Worm (Caenorhabditis elegans) whole organism, L4 larva: ENCODE measurements around the gene eif-3.D.

ENCODE experiments used
- F44E2.7 ChIP-seq: fragments of 200-800 bp; sonication (Bioruptor generic); IDR thresholded peaks from 2 replicates; pipeline ENCODE4 v2.1.2; 2022; ENCODE audit warnings: missing genetic modification characterization, missing compliant biosample characterization
- R02D3.7 ChIP-seq: fragments of 150-350 bp; sonication (generic microtip); optimal IDR thresholded peaks from 3 replicates; lab custom pipeline; 2014; ENCODE audit warnings: missing biosample characterization, missing genetic modification characterization
- Y48G9A.11 ChIP-seq: fragments of 200-800 bp; sonication (Bioruptor generic); IDR thresholded peaks from 2 replicates; pipeline ENCODE4 v1.3.6; 2022; ENCODE audit warnings: missing genetic modification reagents, missing genetic modification characterization, missing compliant biosample characterization
- ZK337.2 ChIP-seq: fragments of 200-800 bp; sonication (Bioruptor generic); IDR thresholded peaks from 2 replicates; pipeline ENCODE4 v1.3.6; 2022; ENCODE audit warnings: missing genetic modification reagents, missing genetic modification characterization, missing compliant biosample characterization
- aha-1 ChIP-seq: fragments of 150-350 bp; peaks from one replicate; lab custom pipeline; 2014; ENCODE audit warnings: missing biosample characterization, missing genetic modification characterization
- ama-1 ChIP-seq: fragments of 150-350 bp; optimal IDR thresholded peaks from 2 replicates; lab custom pipeline; 2014; ENCODE audit warnings: inconsistent platforms, mixed read lengths
- ceh-20 ChIP-seq: fragments of 200-800 bp; sonication (Bioruptor generic); IDR thresholded peaks from 2 replicates; pipeline ENCODE4 v1.3.6; 2022; ENCODE audit warnings: missing genetic modification reagents, missing genetic modification characterization, missing compliant biosample characterization
- ces-1 ChIP-seq: fragments of 150-350 bp; sonication (generic microtip); optimal IDR thresholded peaks from 4 replicates; lab custom pipeline; 2014; ENCODE audit warnings: missing biosample characterization, missing genetic modification reagents, missing genetic modification characterization
- ctbp-1 ChIP-seq: fragments of 200-800 bp; sonication (Bioruptor generic); IDR thresholded peaks from 2 replicates; pipeline ENCODE4 v1.3.6; 2022; ENCODE audit warnings: missing genetic modification reagents, missing genetic modification characterization, missing compliant biosample characterization
- daf-19 ChIP-seq: fragments of 200-800 bp; sonication (Bioruptor generic); conservative IDR thresholded peaks from 2 replicates; pipeline ENCODE4 v1.3.6; 2022; ENCODE audit warnings: missing genetic modification characterization, missing compliant biosample characterization
- daf-8 ChIP-seq: fragments of 200-800 bp; sonication (Bioruptor generic); IDR thresholded peaks from 2 replicates; pipeline ENCODE4 v1.3.6; 2022; ENCODE audit warnings: missing genetic modification characterization, missing compliant biosample characterization
- dmd-6 ChIP-seq: fragments of 200-800 bp; sonication (Bioruptor generic); IDR thresholded peaks from 2 replicates; pipeline ENCODE4 v1.3.6; 2022; ENCODE audit warnings: missing genetic modification reagents, missing genetic modification characterization, missing compliant biosample characterization
- dmd-9 ChIP-seq: fragments of 200-800 bp; sonication (Bioruptor generic); IDR thresholded peaks from 2 replicates; pipeline ENCODE4 v1.3.6; 2022; ENCODE audit warnings: missing genetic modification reagents, missing genetic modification characterization, missing compliant biosample characterization
- dpl-1 ChIP-seq: fragments of 150-350 bp; optimal IDR thresholded peaks from 2 replicates; lab custom pipeline; 2014; ENCODE audit warnings: missing biosample characterization, missing genetic modification reagents, missing genetic modification characterization
- duxl-1 ChIP-seq: sonication (generic microtip); optimal IDR thresholded peaks from 2 replicates; lab custom pipeline; 2016; ENCODE audit warnings: mild to moderate bottlenecking, missing genetic modification characterization, moderate library complexity, missing compliant biosample characterization; ENCODE audit not compliant: poor library complexity
- egl-27 ChIP-seq: sonication (generic microtip); optimal IDR thresholded peaks from 3 replicates; lab custom pipeline; 2017; ENCODE audit warnings: missing biosample characterization, missing genetic modification reagents, missing genetic modification characterization
- hif-1 ChIP-seq, 2 experiments: sonication (generic microtip); optimal IDR thresholded peaks; 2 replicates each; lab custom pipeline; 2016 to 2017; ENCODE audit warnings: missing compliant biosample characterization in 2 of 2, missing genetic modification characterization in 2 of 2, missing genetic modification reagents in 2 of 2, missing genotype in 2 of 2, mild to moderate bottlenecking in 1 of 2
- hlh-11 ChIP-seq: fragments of 200-800 bp; sonication (Bioruptor generic); optimal IDR thresholded peaks from 2 replicates; lab custom pipeline; 2018; ENCODE audit warnings: mild to moderate bottlenecking, missing genetic modification characterization, missing compliant biosample characterization
- hlh-30 ChIP-seq: sonication (generic microtip); optimal IDR thresholded peaks from 2 replicates; lab custom pipeline; 2017; ENCODE audit warnings: antibody characterized with exemption, mild to moderate bottlenecking, missing genetic modification characterization, missing compliant biosample characterization; ENCODE audit not compliant: insufficient read depth
- jun-1 ChIP-seq: fragments of 150-350 bp; optimal IDR thresholded peaks from 2 replicates; lab custom pipeline; 2014; ENCODE audit warnings: missing biosample characterization, missing genetic modification reagents, missing genetic modification characterization
- lim-7 ChIP-seq: fragments of 200-800 bp; sonication (Bioruptor generic); IDR thresholded peaks from 2 replicates; pipeline ENCODE4 v1.3.6; 2022; ENCODE audit warnings: missing genetic modification characterization, missing compliant biosample characterization
- lin-13 ChIP-seq: fragments of 150-350 bp; optimal IDR thresholded peaks from 2 replicates; lab custom pipeline; 2014; ENCODE audit warnings: missing biosample characterization, missing genetic modification reagents, missing genetic modification characterization
- lin-29 ChIP-seq: fragments of 200-800 bp; sonication (Bioruptor generic); IDR thresholded peaks from 2 replicates; pipeline ENCODE4 v1.3.6; 2022; ENCODE audit warnings: missing genetic modification reagents, missing genetic modification characterization, missing compliant biosample characterization
- lsy-2 ChIP-seq, 2 experiments: fragments of 150-350 bp in 1 of 2; sonication (generic microtip) in 1 of 2; optimal IDR thresholded peaks; 2 replicates each; lab custom pipeline; 2014 to 2017; ENCODE audit warnings: missing biosample characterization in 2 of 2, missing genetic modification characterization in 2 of 2
- madf-5 ChIP-seq, 2 experiments: fragments of 200-800 bp; sonication (Bioruptor generic); IDR thresholded peaks; 2 replicates each; pipeline ENCODE4 v1.3.6; 2022; ENCODE audit warnings: missing compliant biosample characterization in 2 of 2, missing genetic modification characterization in 2 of 2
- mdl-1 ChIP-seq, 2 experiments: fragments of 150-350 bp in 1 of 2; sonication (generic microtip) in 1 of 2; optimal IDR thresholded peaks; 2 replicates each; lab custom pipeline; 2014 to 2017; ENCODE audit warnings: missing biosample characterization in 2 of 2, missing genetic modification characterization in 2 of 2
- mep-1 ChIP-seq: fragments of 150-350 bp; sonication (generic microtip); optimal IDR thresholded peaks from 3 replicates; lab custom pipeline; 2014; ENCODE audit warnings: missing biosample characterization, missing genetic modification characterization
- mes-2 ChIP-seq: sonication (generic microtip); optimal IDR thresholded peaks from 2 replicates; lab custom pipeline; 2016; ENCODE audit warnings: missing genotype, mild to moderate bottlenecking, missing genetic modification characterization, missing compliant biosample characterization; ENCODE audit not compliant: poor library complexity, severe bottlenecking
- mxl-3 ChIP-seq: fragments of 200-800 bp; sonication (Bioruptor generic); optimal IDR thresholded peaks from 2 replicates; lab custom pipeline; 2018; ENCODE audit warnings: mild to moderate bottlenecking, missing genetic modification characterization, missing compliant biosample characterization
- nhr-11 ChIP-seq: fragments of 150-350 bp; optimal IDR thresholded peaks from 2 replicates; lab custom pipeline; 2014; ENCODE audit warnings: missing biosample characterization, missing genetic modification characterization
- nhr-237 ChIP-seq: sonication (generic microtip); optimal IDR thresholded peaks from 2 replicates; lab custom pipeline; 2017; ENCODE audit warnings: missing biosample characterization, missing genetic modification characterization
- nhr-28 ChIP-seq: fragments of 150-350 bp; optimal IDR thresholded peaks from 2 replicates; lab custom pipeline; 2014; ENCODE audit warnings: missing biosample characterization, missing genetic modification characterization
- nhr-42 ChIP-seq: fragments of 200-800 bp; sonication (Bioruptor generic); IDR thresholded peaks from 2 replicates; pipeline ENCODE4 v1.3.6; 2022; ENCODE audit warnings: missing genetic modification characterization, missing compliant biosample characterization
- nhr-77 ChIP-seq: fragments of 150-350 bp; optimal IDR thresholded peaks from 2 replicates; lab custom pipeline; 2014; ENCODE audit warnings: missing biosample characterization, missing genetic modification characterization
- php-3 ChIP-seq: fragments of 200-800 bp; sonication (Bioruptor generic); IDR thresholded peaks from 2 replicates; pipeline ENCODE4 v1.3.6; 2022; ENCODE audit warnings: missing genetic modification reagents, missing genetic modification characterization, missing compliant biosample characterization
- pqm-1 ChIP-seq: sonication (generic microtip); optimal IDR thresholded peaks from 2 replicates; lab custom pipeline; 2017; ENCODE audit warnings: missing biosample characterization, missing genetic modification characterization
- sdz-12 ChIP-seq: fragments of 200-800 bp; sonication (Bioruptor generic); optimal IDR thresholded peaks from 2 replicates; lab custom pipeline; 2018; ENCODE audit warnings: mild to moderate bottlenecking, missing genetic modification characterization, missing compliant biosample characterization
- set-16 ChIP-seq: fragments of 200-800 bp; sonication (Bioruptor generic); IDR thresholded peaks from 2 replicates; pipeline ENCODE4 v1.3.6; 2022; ENCODE audit warnings: missing genetic modification reagents, missing genetic modification characterization, missing compliant biosample characterization
- snpc-1.2 ChIP-seq: fragments of 200-800 bp; sonication (Bioruptor generic); IDR thresholded peaks from 2 replicates; pipeline ENCODE4 v1.3.6; 2022; ENCODE audit warnings: missing genetic modification reagents, missing genetic modification characterization, missing compliant biosample characterization
- snpc-4 ChIP-seq: fragments of 150-350 bp; optimal IDR thresholded peaks from 2 replicates; lab custom pipeline; 2014; ENCODE audit warnings: missing biosample characterization, missing genetic modification characterization
- unc-130 ChIP-seq: sonication (generic microtip); optimal IDR thresholded peaks from 2 replicates; lab custom pipeline; 2016; ENCODE audit warnings: missing genetic modification reagents, missing genetic modification characterization, missing compliant biosample characterization
- zag-1 ChIP-seq: fragments of 150-350 bp; optimal IDR thresholded peaks from 2 replicates; lab custom pipeline; 2014; ENCODE audit warnings: missing biosample characterization, missing genetic modification characterization
- zfp-2 ChIP-seq: sonication (generic microtip); optimal IDR thresholded peaks from 2 replicates; lab custom pipeline; 2016; ENCODE audit warnings: mild to moderate bottlenecking, missing genetic modification characterization, missing compliant biosample characterization
- zip-2 ChIP-seq: fragments of 150-350 bp; optimal IDR thresholded peaks from 2 replicates; lab custom pipeline; 2014; ENCODE audit warnings: missing biosample characterization, missing genetic modification characterization
- ztf-7 ChIP-seq: fragments of 150-350 bp; optimal IDR thresholded peaks from 2 replicates; lab custom pipeline; 2014; ENCODE audit warnings: missing biosample characterization, missing genetic modification characterization

eif-3.D gene

DNA sequence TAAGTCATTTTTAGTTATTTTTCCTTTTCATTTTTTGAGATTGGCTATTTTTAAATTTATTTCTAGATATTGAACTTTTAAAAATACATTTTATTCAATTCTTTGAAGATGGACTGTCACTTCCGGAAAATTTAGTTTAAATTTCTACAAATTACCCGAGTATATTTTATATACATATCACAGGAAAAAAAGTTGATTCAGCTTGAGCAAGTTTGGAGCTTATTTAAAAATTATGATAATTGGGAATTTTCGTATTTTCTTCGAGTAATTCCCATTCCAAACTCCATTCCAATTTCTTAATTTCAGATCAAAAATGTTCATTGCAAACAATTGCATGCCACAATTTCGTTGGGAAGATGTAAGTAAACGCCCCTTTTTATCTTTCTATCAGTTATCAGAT, 41.7 kb downstream of the eif-3.D start, which contains the start of gene arrd-15:
TSS of gene arrd-15 (plus strand) at position 301 of the 400 bp plus-strand sequence.
- TF ChIP-seq ama-1 (lab: Kevin White, UChicago) (no peak), aha-1 (peak; percentile 51), ztf-7 (no peak), mdl-1 (tag; optimal IDR thresholded peaks at IDR 0.05; lab: Kevin White, UChicago) (no peak), dmd-6 (GFP tag; lab: Robert Waterston, UW) (no peak)

DNA sequence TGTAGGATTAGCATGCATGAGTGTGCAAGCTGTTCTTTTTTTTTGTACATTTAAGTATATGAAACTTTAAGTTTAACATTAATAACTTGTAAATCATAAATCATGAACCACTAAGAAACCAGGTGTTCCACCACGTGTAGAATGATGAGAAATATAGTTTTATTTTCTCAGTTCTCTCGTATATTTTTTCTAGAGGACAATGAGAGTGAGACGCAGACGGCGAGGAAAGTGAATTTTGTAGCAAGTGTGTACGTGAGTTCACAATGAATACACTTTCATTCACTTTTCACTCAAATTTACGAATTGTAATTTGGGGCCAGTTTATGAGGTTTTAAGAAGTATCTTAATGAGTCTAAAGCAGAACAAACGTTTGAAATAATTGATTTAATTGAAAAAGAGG, 44.9 kb downstream of the eif-3.D start:
- TF ChIP-seq F44E2.7 (GFP tag; lab: Robert Waterston, UW) (no peak), duxl-1 (no peak), egl-27 (tag; lab: Kevin White, UChicago) (no peak), ZK337.2 (GFP tag; lab: Robert Waterston, UW) (no peak), hif-1 (tag; optimal IDR thresholded peaks at IDR 0.05; lab: Kevin White, UChicago) (peak in 1 of 2 experiments; percentile 90), mdl-1 (tag; optimal IDR thresholded peaks at IDR 0.05; lab: Kevin White, UChicago) (peak in 1 of 2 experiments; percentile 72), nhr-11 (tag; lab: Kevin White, UChicago) (no peak), zag-1 (tag; lab: Kevin White, UChicago) (no peak), sdz-12 (GFP tag; lab: Kevin White, UChicago) (no peak), lsy-2 (tag; optimal IDR thresholded peaks at IDR 0.05; lab: Kevin White, UChicago) (peak in 1 of 2 experiments; percentile 18), ctbp-1 (GFP tag; lab: Robert Waterston, UW) (no peak), madf-5 (GFP tag; IDR thresholded peaks at IDR 0.05; lab: Robert Waterston, UW) (no peak), R02D3.7 (tag; lab: Kevin White, UChicago) (no peak), snpc-4 (tag; lab: Kevin White, UChicago) (no peak), jun-1 (tag; lab: Kevin White, UChicago) (no peak), hlh-11 (tag; lab: Kevin White, UChicago) (no peak), ceh-20 (GFP tag; lab: Robert Waterston, UW) (no peak), hlh-30 (tag; lab: Kevin White, UChicago) (peak; percentile 35), lin-29 (GFP tag; lab: Robert Waterston, UW) (no peak), aha-1 (peak; percentile 43), nhr-28 (tag; lab: Kevin White, UChicago) (peak; percentile 99), nhr-77 (tag; lab: Kevin White, UChicago) (peak; percentile 23), mep-1 (tag; lab: Kevin White, UChicago) (peak; percentile 45), mxl-3 (peak; percentile 69), nhr-237 (tag; lab: Kevin White, UChicago) (no peak), daf-19 (GFP tag; lab: Robert Waterston, UW) (no peak), Y48G9A.11 (no peak), lim-7 (GFP tag; lab: Robert Waterston, UW) (no peak), mes-2 (tag; lab: Kevin White, UChicago) (no peak), ces-1 (no peak), pqm-1 (no peak), dmd-9 (GFP tag; lab: Robert Waterston, UW) (no peak), php-3 (no peak), nhr-42 (GFP tag; lab: Robert Waterston, UW) (no peak), snpc-1.2 (GFP tag; lab: Robert Waterston, UW) (no peak)

DNA sequence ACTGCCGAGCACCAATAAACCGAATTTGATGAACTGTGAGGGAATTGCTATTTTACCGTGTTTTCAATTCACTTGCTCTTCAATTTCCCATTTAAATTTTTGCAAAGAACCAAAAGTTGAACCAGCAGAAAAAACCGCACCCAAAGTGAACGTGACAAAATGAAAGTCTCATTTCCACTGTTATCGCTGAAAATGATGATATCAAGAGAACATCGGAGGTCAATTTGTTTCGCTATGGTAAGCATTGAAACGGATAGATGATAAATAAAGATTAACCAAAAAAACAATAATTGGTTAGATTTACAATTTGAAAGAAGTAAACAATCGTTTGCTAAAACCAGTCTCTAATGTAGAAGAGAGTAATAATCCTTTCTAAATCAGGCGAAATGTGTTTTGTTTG, 45.8 kb downstream of the eif-3.D start:
- no peak for TF ChIP-seq unc-130 (GFP tag; lab: Kevin White, UChicago)
- TF ChIP-seq zag-1 (tag; lab: Kevin White, UChicago), result no peak
- TF ChIP-seq jun-1 (tag; lab: Kevin White, UChicago), result no peak
- no peak for TF ChIP-seq ctbp-1 (GFP tag; lab: Robert Waterston, UW)
- no peak for TF ChIP-seq mep-1 (tag; lab: Kevin White, UChicago)
- peak; percentile 47 for TF ChIP-seq nhr-28 (tag; lab: Kevin White, UChicago)
- TF ChIP-seq zfp-2 (tag; lab: Kevin White, UChicago), result no peak
- no peak for TF ChIP-seq pqm-1
- TF ChIP-seq zip-2 (tag; lab: Kevin White, UChicago), result no peak
- no peak for TF ChIP-seq lin-13 (GFP tag; lab: Kevin White, UChicago)
- TF ChIP-seq dmd-6 (GFP tag; lab: Robert Waterston, UW), result peak; percentile 60
- peak; percentile 49 for TF ChIP-seq aha-1
- no peak for TF ChIP-seq daf-8 (GFP tag; lab: Robert Waterston, UW)
- TF ChIP-seq ZK337.2 (GFP tag; lab: Robert Waterston, UW), result no peak
- no peak for TF ChIP-seq dpl-1 (GFP tag; lab: Kevin White, UChicago)
- no peak for TF ChIP-seq set-16 (GFP tag; lab: Robert Waterston, UW)
- TF ChIP-seq hif-1 (tag; optimal IDR thresholded peaks at IDR 0.05; lab: Kevin White, UChicago), result peak in 1 of 2 experiments; percentile 87
- TF ChIP-seq, all 104 proteins: peak for 4
